Worm (Caenorhabditis elegans): ENCODE measurements around the gene M01F1.9.

DNA sequence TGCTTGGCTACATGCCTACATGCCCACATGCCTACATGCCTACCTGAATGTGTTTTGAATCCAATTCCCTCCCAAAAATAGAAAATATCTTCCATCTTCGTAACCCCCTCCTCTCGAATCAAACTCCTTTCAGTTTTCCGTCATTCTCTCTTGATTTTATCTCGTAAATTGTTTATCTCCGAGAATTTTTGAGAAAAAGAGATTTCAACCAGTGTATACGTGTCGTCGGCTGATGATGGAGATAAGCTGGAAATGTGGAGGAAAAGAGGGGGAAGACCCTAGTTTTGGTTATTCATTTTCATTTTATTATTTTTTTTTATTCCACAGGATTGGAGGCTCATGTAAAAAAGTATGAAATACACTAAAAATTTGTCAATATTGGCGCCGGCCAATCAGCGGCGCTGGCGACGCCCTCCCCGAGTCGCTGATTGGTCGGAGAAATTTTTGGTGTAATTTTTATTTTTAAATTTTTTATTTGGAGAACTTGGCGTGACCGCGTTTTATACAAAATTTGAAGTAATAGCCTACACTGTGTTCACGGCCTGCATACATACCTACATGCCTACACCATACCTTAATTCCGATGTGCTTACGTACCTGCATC, 20.0 kb downstream of the M01F1.9 start:
- TF ChIP-seq him-1 (tag; optimal IDR thresholded peaks at IDR 0.05) (no peak), dao-5 (tag; optimal IDR thresholded peaks at IDR 0.05) (no peak), W03F9.2 (tag; optimal IDR thresholded peaks at IDR 0.05) (no peak)

All from whole organism, L4/young adult.